Fruit fly (Drosophila melanogaster) whole organism, embryonic: ENCODE measurements around the gene Cpr62Bc.

Experiments used
- CG1024 ChIP-seq: fragments of 200-800 bp; sonication (Bioruptor generic); IDR thresholded peaks from 2 replicates; pipeline ENCODE4 v1.3.6; 2022; ENCODE audit warnings: missing biosample characterization, missing genetic modification characterization
- CG10543 ChIP-seq: fragments of 200-800 bp; sonication (Bioruptor generic); optimal IDR thresholded peaks from 3 replicates; lab custom pipeline; 2017; ENCODE audit warnings: missing biosample characterization, mild to moderate bottlenecking, missing genetic modification characterization, moderate library complexity
- CG11085 ChIP-seq: fragments of 200-800 bp; sonication (Bioruptor generic); IDR thresholded peaks from 2 replicates; pipeline ENCODE4 v1.3.6; 2022; ENCODE audit warnings: missing biosample characterization, missing genetic modification characterization
- CG11247 ChIP-seq: fragments of 200-800 bp; sonication (Bioruptor generic); IDR thresholded peaks from 2 replicates; pipeline ENCODE4 v1.3.6; 2022; ENCODE audit warnings: missing biosample characterization, missing genetic modification characterization
- CG12104 ChIP-seq: fragments of 200-800 bp; sonication (Bioruptor generic); optimal IDR thresholded peaks from 3 replicates; lab custom pipeline; 2016; ENCODE audit warnings: missing biosample characterization, missing genetic modification characterization
- CG12219 ChIP-seq: fragments of 200-800 bp; sonication (Bioruptor generic); optimal IDR thresholded peaks from 3 replicates; lab custom pipeline; 2018; ENCODE audit warnings: missing biosample characterization, mild to moderate bottlenecking, missing genetic modification characterization
- CG13424 ChIP-seq: fragments of 200-800 bp; sonication (Bioruptor generic); optimal IDR thresholded peaks from 2 replicates; lab custom pipeline; 2019; ENCODE audit warnings: missing biosample characterization, mild to moderate bottlenecking, missing genetic modification characterization, moderate library complexity
- CG14050 ChIP-seq: fragments of 200-800 bp; sonication (Bioruptor generic); IDR thresholded peaks from 3 replicates; pipeline ENCODE4 v1.3.6; 2022; ENCODE audit warnings: missing biosample characterization, missing genetic modification characterization
- CG14441 ChIP-seq: fragments of 200-800 bp; sonication (Bioruptor generic); IDR thresholded peaks from 2 replicates; pipeline ENCODE4 v1.3.6; 2022; ENCODE audit warnings: missing biosample characterization, missing genetic modification characterization
- CG14710 ChIP-seq: fragments of 200-800 bp; sonication (Bioruptor generic); optimal IDR thresholded peaks from 3 replicates; lab custom pipeline; 2019; ENCODE audit warnings: missing biosample characterization, mild to moderate bottlenecking, missing genetic modification characterization, moderate library complexity
- CG14965 ChIP-seq: fragments of 200-800 bp; sonication (Bioruptor generic); optimal IDR thresholded peaks from 2 replicates; lab custom pipeline; 2016; ENCODE audit warnings: missing biosample characterization, missing genetic modification characterization, borderline replicate concordance
- CG1529 ChIP-seq: fragments of 200-800 bp; sonication (Bioruptor generic); optimal IDR thresholded peaks from 3 replicates; lab custom pipeline; 2018; ENCODE audit warnings: missing biosample characterization, missing genetic modification characterization
- CG15601 ChIP-seq: fragments of 200-800 bp; sonication (Bioruptor generic); optimal IDR thresholded peaks from 3 replicates; lab custom pipeline; 2019; ENCODE audit warnings: missing biosample characterization, mild to moderate bottlenecking, missing genetic modification characterization, moderate library complexity
- CG18619 ChIP-seq: fragments of 200-800 bp; sonication (Bioruptor generic); optimal IDR thresholded peaks from 3 replicates; lab custom pipeline; 2017; ENCODE audit warnings: missing biosample characterization, mild to moderate bottlenecking, missing genetic modification characterization
- CG2712 ChIP-seq: fragments of 200-800 bp; optimal IDR thresholded peaks from 3 replicates; lab custom pipeline; 2019; ENCODE audit warnings: missing biosample characterization, mild to moderate bottlenecking, missing genetic modification characterization, moderate library complexity
- CG2889 ChIP-seq: fragments of 200-800 bp; sonication (Bioruptor generic); IDR thresholded peaks from 3 replicates; pipeline ENCODE4 v1.3.6; 2022; ENCODE audit warnings: missing biosample characterization, missing genetic modification characterization
- CG34422 ChIP-seq: fragments of 200-800 bp; sonication (Bioruptor generic); IDR thresholded peaks from 3 replicates; pipeline ENCODE4 v1.3.6; 2022; ENCODE audit warnings: missing biosample characterization, missing genetic modification characterization
- CG6791 ChIP-seq: fragments of 200-800 bp; sonication (Bioruptor generic); IDR thresholded peaks from 3 replicates; pipeline ENCODE4 v1.3.6; 2022; ENCODE audit warnings: missing biosample characterization, missing genetic modification characterization; ENCODE audit not compliant: partially characterized antibody
- CG8089 ChIP-seq: fragments of 200-800 bp; sonication (Bioruptor generic); optimal IDR thresholded peaks from 3 replicates; lab custom pipeline; 2016; ENCODE audit warnings: missing biosample characterization, missing genetic modification characterization
- CG8388 ChIP-seq: fragments of 200-800 bp; sonication (Bioruptor generic); optimal IDR thresholded peaks from 2 replicates; lab custom pipeline; 2019; ENCODE audit warnings: missing biosample characterization, mild to moderate bottlenecking, missing genetic modification characterization, moderate library complexity
- CG8924 ChIP-seq: fragments of 200-800 bp; optimal IDR thresholded peaks from 3 replicates; lab custom pipeline; 2019; ENCODE audit warnings: missing biosample characterization, mild to moderate bottlenecking, missing genetic modification characterization, moderate library complexity
- CHES-1-like ChIP-seq: fragments of 200-800 bp; sonication (Bioruptor generic); optimal IDR thresholded peaks from 2 replicates; lab custom pipeline; 2016; ENCODE audit warnings: missing biosample characterization, missing genetic modification characterization
- Dip2 ChIP-seq: fragments of 200-800 bp; sonication (Bioruptor generic); IDR thresholded peaks from 2 replicates; pipeline ENCODE4 v1.3.6; 2022; ENCODE audit warnings: missing biosample characterization, missing genetic modification characterization
- Dref ChIP-seq: fragments of 200-800 bp; sonication (Bioruptor generic); IDR thresholded peaks from 2 replicates; pipeline ENCODE4 v1.3.6; 2022; ENCODE audit warnings: missing biosample characterization, missing genetic modification characterization
- Fer2 ChIP-seq: fragments of 200-800 bp; sonication (Bioruptor generic); optimal IDR thresholded peaks from 2 replicates; lab custom pipeline; 2018; ENCODE audit warnings: missing biosample characterization, mild to moderate bottlenecking, missing genetic modification characterization, moderate library complexity
- Fer3 ChIP-seq: fragments of 200-800 bp; sonication (Bioruptor generic); optimal IDR thresholded peaks from 2 replicates; lab custom pipeline; 2018; ENCODE audit warnings: missing biosample characterization, mild to moderate bottlenecking, missing genetic modification characterization, moderate library complexity
- HHEX ChIP-seq: fragments of 200-800 bp; sonication (Bioruptor generic); optimal IDR thresholded peaks from 3 replicates; lab custom pipeline; 2017; ENCODE audit warnings: missing biosample characterization, mild to moderate bottlenecking, missing genetic modification characterization, missing genetic modification reagents
- HLH4C ChIP-seq: fragments of 200-800 bp; sonication (Bioruptor generic); IDR thresholded peaks from 3 replicates; pipeline ENCODE4 v1.3.6; 2022; ENCODE audit warnings: missing biosample characterization, missing genetic modification characterization; ENCODE audit not compliant: partially characterized antibody
- Hr51 ChIP-seq, 2 experiments: fragments of 200-800 bp; sonication (Bioruptor generic); optimal IDR thresholded peaks; 2 replicates in 1 of 2; 3 replicates in 1 of 2; lab custom pipeline; 2016 to 2018; ENCODE audit warnings: missing biosample characterization in 2 of 2, missing genetic modification characterization in 2 of 2, mild to moderate bottlenecking in 1 of 2, moderate library complexity in 1 of 2
- Mad ChIP-seq: fragments of 200-800 bp; sonication (Bioruptor generic); optimal IDR thresholded peaks from 2 replicates; lab custom pipeline; 2016; ENCODE audit warnings: missing biosample characterization, missing genetic modification characterization
- Ptx1 ChIP-seq: fragments of 200-800 bp; sonication (Bioruptor generic); IDR thresholded peaks from 2 replicates; pipeline ENCODE4 v1.3.6; 2022; ENCODE audit warnings: missing biosample characterization, missing genetic modification characterization
- Rfx ChIP-seq: fragments of 200-800 bp; sonication (Bioruptor generic); IDR thresholded peaks from 2 replicates; pipeline ENCODE4 v1.3.6; 2022; ENCODE audit warnings: missing biosample characterization, missing genetic modification characterization
- Rx ChIP-seq: fragments of 200-800 bp; sonication (Bioruptor generic); IDR thresholded peaks from 2 replicates; pipeline ENCODE4 v1.3.6; 2022; ENCODE audit warnings: missing biosample characterization, missing genetic modification characterization
- Sry-β ChIP-seq: fragments of 200-800 bp; sonication (Bioruptor generic); optimal IDR thresholded peaks from 2 replicates; lab custom pipeline; 2018; ENCODE audit warnings: missing biosample characterization, mild to moderate bottlenecking, missing genetic modification characterization, moderate library complexity
- Ssrp ChIP-seq: fragments of 200-800 bp; sonication (Bioruptor generic); optimal IDR thresholded peaks from 2 replicates; lab custom pipeline; 2018; ENCODE audit warnings: missing biosample characterization, mild to moderate bottlenecking, missing genetic modification characterization, moderate library complexity
- Tbp ChIP-seq: fragments of >200 bp; optimal IDR thresholded peaks from 2 replicates; lab custom pipeline; 2018; ENCODE audit warnings: missing biosample characterization, missing genetic modification characterization
- bab2 ChIP-seq: fragments of 200-800 bp; sonication (Bioruptor generic); optimal IDR thresholded peaks from 2 replicates; lab custom pipeline; 2016; ENCODE audit warnings: missing biosample characterization, missing genetic modification characterization
- bigmax ChIP-seq: fragments of 200-800 bp; sonication (Bioruptor generic); optimal IDR thresholded peaks from 2 replicates; lab custom pipeline; 2018; ENCODE audit warnings: missing biosample characterization, mild to moderate bottlenecking, missing genetic modification characterization
- br ChIP-seq: fragments of >200 bp; optimal IDR thresholded peaks from 2 replicates; lab custom pipeline; 2017
- caup ChIP-seq: fragments of 200-800 bp; sonication (Bioruptor generic); optimal IDR thresholded peaks from 3 replicates; lab custom pipeline; 2017; ENCODE audit warnings: missing biosample characterization, mild to moderate bottlenecking, missing genetic modification characterization, moderate library complexity; ENCODE audit not compliant: severe bottlenecking
- ci ChIP-seq: fragments of 200-800 bp; sonication (Bioruptor generic); IDR thresholded peaks from 3 replicates; pipeline ENCODE4 v1.3.6; 2022; ENCODE audit warnings: missing biosample characterization, missing genetic modification characterization
- en ChIP-seq: fragments of 200-800 bp; sonication (Bioruptor generic); optimal IDR thresholded peaks from 2 replicates; lab custom pipeline; 2016; ENCODE audit warnings: missing biosample characterization, missing genetic modification characterization
- eve ChIP-seq, 2 experiments: fragments of >200 bp; optimal IDR thresholded peaks; 2 replicates each; lab custom pipeline; 2017; ENCODE audit warnings: missing biosample characterization in 2 of 2, missing genetic modification characterization in 2 of 2
- gcm2 ChIP-seq: fragments of 200-800 bp; sonication (Bioruptor generic); optimal IDR thresholded peaks from 2 replicates; lab custom pipeline; 2016; ENCODE audit warnings: missing biosample characterization, missing genetic modification characterization
- jumu ChIP-seq: fragments of 200-800 bp; sonication (Bioruptor generic); optimal IDR thresholded peaks from 3 replicates; lab custom pipeline; 2016; ENCODE audit warnings: missing biosample characterization, missing genetic modification characterization
- onecut ChIP-seq: fragments of 200-800 bp; sonication (Bioruptor generic); IDR thresholded peaks from 2 replicates; pipeline ENCODE4 v1.3.6; 2022; ENCODE audit warnings: missing biosample characterization, missing genetic modification characterization
- pb ChIP-seq: fragments of 200-800 bp; sonication (Bioruptor generic); optimal IDR thresholded peaks from 3 replicates; lab custom pipeline; 2016; ENCODE audit warnings: missing biosample characterization, missing genetic modification characterization
- schlank ChIP-seq: fragments of 200-800 bp; sonication (Bioruptor generic); optimal IDR thresholded peaks from 2 replicates; lab custom pipeline; 2018; ENCODE audit warnings: missing biosample characterization, mild to moderate bottlenecking, missing genetic modification characterization
- sob ChIP-seq: fragments of 200-800 bp; sonication (Bioruptor generic); IDR thresholded peaks from 2 replicates; pipeline ENCODE4 v1.3.6; 2022; ENCODE audit warnings: missing biosample characterization, missing genetic modification characterization
- tap ChIP-seq: fragments of 200-800 bp; optimal IDR thresholded peaks from 3 replicates; lab custom pipeline; 2019; ENCODE audit warnings: missing biosample characterization, mild to moderate bottlenecking, missing genetic modification characterization, moderate library complexity
- tup ChIP-seq: fragments of 200-800 bp; sonication (Bioruptor generic); optimal IDR thresholded peaks from 2 replicates; lab custom pipeline; 2016; ENCODE audit warnings: missing biosample characterization, mild to moderate bottlenecking, missing genetic modification characterization, moderate library complexity

Cpr62Bc gene

DNA sequence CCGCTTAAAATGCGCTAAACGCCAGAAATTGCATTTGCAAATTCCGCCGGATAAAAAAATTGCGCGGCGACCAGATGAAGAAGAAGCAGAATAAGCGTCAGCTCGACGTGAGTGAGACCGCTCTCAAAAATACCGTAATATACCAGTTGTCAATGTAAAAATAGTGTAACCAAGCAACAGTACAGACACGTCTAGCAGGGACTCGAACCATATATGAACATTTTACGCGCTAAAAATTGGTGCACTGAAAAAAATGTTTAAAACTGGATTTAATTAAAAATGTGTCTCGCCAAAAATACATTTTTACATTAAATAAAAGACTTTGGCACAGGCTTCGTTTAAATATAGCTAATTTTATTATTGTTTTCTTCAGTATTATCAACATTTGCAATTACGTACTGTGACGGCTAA is 34.3 kb upstream of the Cpr62Bc start, which contains the start of gene dre4 (continued):
- TF ChIP-seq CG8388 (GFP tag; lab: Kevin White, UChicago) (peak; percentile 68), HHEX (GFP tag; lab: Kevin White, UChicago) (peak; percentile 64), CG14441 (GFP tag; lab: Robert Waterston, UW) (peak; percentile 65), pb (peak; percentile 23), CG11247 (peak; percentile 55), Rfx (GFP tag; lab: Robert Waterston, UW) (peak; percentile 85), Rx (GFP tag; lab: Robert Waterston, UW) (peak; percentile 50), Sry-β (GFP tag; lab: Kevin White, UChicago) (no peak), CG8089 (GFP tag; lab: Kevin White, UChicago) (peak; percentile 49), CG6791 (GFP tag; lab: Robert Waterston, UW) (no peak), jumu (GFP tag; lab: Kevin White, UChicago) (peak; percentile 75), Ssrp (tag; lab: Kevin White, UChicago) (peak; percentile 54), eve (GFP tag; optimal IDR thresholded peaks at IDR 0.05; lab: Kevin White, UChicago) (no peak), CG11085 (GFP tag; lab: Robert Waterston, UW) (peak; percentile 36; the same call in 1 of the 2 replicates), gcm2 (peak; percentile 45), tup (no peak), schlank (tag; lab: Kevin White, UChicago) (peak; percentile 29), Fer3 (tag; lab: Kevin White, UChicago) (peak; percentile 66), CG8924 (tag; lab: Kevin White, UChicago) (peak; percentile 71), CG1024 (peak; percentile 49; the same call in 1 of the 2 replicates), bab2 (GFP tag; lab: Kevin White, UChicago) (peak; percentile 52), CG2889 (peak; percentile 59; the same call in 1 of the 3 replicates), CG12104 (peak; percentile 9), CG10543 (GFP tag; lab: Kevin White, UChicago) (no peak), ci (GFP tag; lab: Robert Waterston, UW) (peak; percentile 88), Hr51 (GFP tag; optimal IDR thresholded peaks at IDR 0.05; lab: Kevin White, UChicago) (peak; percentile 58 to 78), Fer2 (tag; lab: Kevin White, UChicago) (peak; percentile 5), CHES-1-like (peak; percentile 94), CG12219 (GFP tag; lab: Kevin White, UChicago) (peak; percentile 45), en (GFP tag; lab: Kevin White, UChicago) (peak; percentile 44), caup (GFP tag; lab: Kevin White, UChicago) (peak; percentile 51), CG15601 (tag; lab: Kevin White, UChicago) (peak; percentile 64), CG34422 (GFP tag; lab: Robert Waterston, UW) (peak; percentile 90), Ptx1 (GFP tag; lab: Robert Waterston, UW) (peak; percentile 72), CG14965 (GFP tag; lab: Kevin White, UChicago) (no peak), CG1529 (GFP tag; lab: Kevin White, UChicago) (peak; percentile 37), tap (tag; lab: Kevin White, UChicago) (peak; percentile 35), CG14050 (GFP tag; lab: Robert Waterston, UW) (peak; percentile 68), br (lab: Kevin White, UChicago) (no peak), onecut (GFP tag; lab: Robert Waterston, UW) (peak; percentile 40; the same call in 1 of the 2 replicates), bigmax (no peak), HLH4C (GFP tag; lab: Robert Waterston, UW) (no peak; the same call in 2 of the 3 replicates), Dref (GFP tag; lab: Robert Waterston, UW) (0 out of 2 replicates have a peak, but pooled peaks have one; percentile 22), Mad (GFP tag; lab: Kevin White, UChicago) (peak; percentile 71), CG13424 (tag; lab: Kevin White, UChicago) (peak; percentile 53), sob (GFP tag; lab: Robert Waterston, UW) (peak; percentile 66; the same call in 1 of the 2 replicates), CG2712 (tag; lab: Kevin White, UChicago) (peak; percentile 81), CG18619 (GFP tag; lab: Kevin White, UChicago) (peak; percentile 35), Dip2 (GFP tag; lab: Robert Waterston, UW) (no peak), CG14710 (tag; lab: Kevin White, UChicago) (peak; percentile 82), Tbp (no peak)
